Fruit fly (Drosophila melanogaster) whole organism, prepupa: ENCODE data around the gene Ns4.

ENCODE experiments used
- Blimp-1 ChIP-seq: fragments of 200-800 bp; sonication (Bioruptor generic); optimal IDR thresholded peaks from 3 replicates; lab custom pipeline; 2017; ENCODE audit warnings: missing biosample characterization, missing genetic modification characterization, mild to moderate bottlenecking, moderate library complexity, missing genetic modification reagents
- CG10669 ChIP-seq: fragments of 200-800 bp; sonication (Bioruptor generic); optimal IDR thresholded peaks from 3 replicates; lab custom pipeline; 2018; ENCODE audit warnings: missing biosample characterization, mild to moderate bottlenecking, missing genetic modification characterization, moderate library complexity
- CG11294 ChIP-seq: fragments of 200-800 bp; sonication (Bioruptor generic); IDR thresholded peaks from 2 replicates; pipeline ENCODE4 v1.3.6; 2022; ENCODE audit warnings: missing biosample characterization, missing genetic modification characterization
- CG11762 ChIP-seq: fragments of 200-800 bp; sonication (Bioruptor generic); optimal IDR thresholded peaks from 3 replicates; lab custom pipeline; 2016; ENCODE audit warnings: missing biosample characterization, missing genetic modification characterization; ENCODE audit not compliant: insufficient read depth
- CG11902 ChIP-seq: fragments of 200-800 bp; sonication (Bioruptor generic); optimal IDR thresholded peaks from 3 replicates; lab custom pipeline; 2016; ENCODE audit warnings: missing biosample characterization, missing genetic modification characterization
- CG15336 ChIP-seq: fragments of 200-800 bp; sonication (Bioruptor generic); IDR thresholded peaks from 2 replicates; pipeline ENCODE4 v1.3.6; 2022; ENCODE audit warnings: missing biosample characterization, missing genetic modification characterization
- CG1621 ChIP-seq: fragments of 200-800 bp; sonication (Bioruptor generic); optimal IDR thresholded peaks from 3 replicates; lab custom pipeline; 2018; ENCODE audit warnings: missing biosample characterization, mild to moderate bottlenecking, missing genetic modification characterization
- CG16779 ChIP-seq: fragments of 200-800 bp; sonication (Bioruptor generic); optimal IDR thresholded peaks from 3 replicates; lab custom pipeline; 2017; ENCODE audit warnings: missing biosample characterization, mild to moderate bottlenecking, missing genetic modification characterization
- CG3032 ChIP-seq: fragments of 200-800 bp; optimal IDR thresholded peaks from 2 replicates; lab custom pipeline; 2019; ENCODE audit warnings: missing biosample characterization, mild to moderate bottlenecking, missing genetic modification characterization, moderate library complexity
- CG31627 ChIP-seq: fragments of 200-800 bp; sonication (Bioruptor generic); optimal IDR thresholded peaks from 3 replicates; lab custom pipeline; 2016; ENCODE audit warnings: missing biosample characterization, missing genetic modification characterization
- CG32006 ChIP-seq: fragments of 200-800 bp; sonication (Bioruptor generic); optimal IDR thresholded peaks from 3 replicates; lab custom pipeline; 2017; ENCODE audit warnings: missing biosample characterization, mild to moderate bottlenecking, missing genetic modification characterization
- CG34406 ChIP-seq: fragments of 200-800 bp; sonication (Bioruptor generic); optimal IDR thresholded peaks from 3 replicates; lab custom pipeline; 2016; ENCODE audit warnings: missing biosample characterization, missing genetic modification characterization
- CG3919 ChIP-seq: fragments of 200-800 bp; sonication (Bioruptor generic); optimal IDR thresholded peaks from 3 replicates; lab custom pipeline; 2016; ENCODE audit warnings: missing biosample characterization, missing genetic modification characterization
- CG6163 ChIP-seq: fragments of 200-800 bp; sonication (Bioruptor generic); IDR thresholded peaks from 3 replicates; pipeline ENCODE4 v1.3.6; 2022; ENCODE audit warnings: missing biosample characterization, missing genetic modification characterization
- CG6792 ChIP-seq: fragments of 200-800 bp; sonication (Bioruptor generic); optimal IDR thresholded peaks from 3 replicates; lab custom pipeline; 2016; ENCODE audit warnings: missing biosample characterization, missing genetic modification characterization
- CG6854 ChIP-seq: fragments of 200-800 bp; sonication (Bioruptor generic); optimal IDR thresholded peaks from 2 replicates; lab custom pipeline; 2017; ENCODE audit warnings: missing biosample characterization, mild to moderate bottlenecking, missing genetic modification characterization
- CG8119 ChIP-seq: fragments of 200-800 bp; sonication (Bioruptor generic); IDR thresholded peaks from 3 replicates; pipeline ENCODE4 v1.3.6; 2022; ENCODE audit warnings: missing biosample characterization, missing genetic modification characterization
- CG8319 ChIP-seq: fragments of 200-800 bp; sonication (Bioruptor generic); optimal IDR thresholded peaks from 3 replicates; lab custom pipeline; 2016; ENCODE audit warnings: missing biosample characterization, missing genetic modification characterization
- CG8632 ChIP-seq: fragments of 200-800 bp; sonication (Bioruptor generic); optimal IDR thresholded peaks from 3 replicates; lab custom pipeline; 2016; ENCODE audit warnings: missing biosample characterization, missing genetic modification characterization
- CG9139 ChIP-seq: fragments of 200-800 bp; sonication (Bioruptor generic); optimal IDR thresholded peaks from 3 replicates; lab custom pipeline; 2017; ENCODE audit warnings: missing biosample characterization, mild to moderate bottlenecking, missing genetic modification characterization
- Eip75B ChIP-seq: fragments of 200-800 bp; sonication (Bioruptor generic); optimal IDR thresholded peaks from 3 replicates; lab custom pipeline; 2016; ENCODE audit warnings: missing biosample characterization, missing genetic modification characterization
- Eip78C ChIP-seq: fragments of 200-800 bp; sonication (Bioruptor generic); peaks from one replicate; lab custom pipeline; 2016; ENCODE audit warnings: missing biosample characterization, missing genetic modification characterization
- Eip93F ChIP-seq: fragments of 200-800 bp; sonication (Bioruptor generic); optimal IDR thresholded peaks from 2 replicates; lab custom pipeline; 2016; ENCODE audit warnings: missing biosample characterization, mild to moderate bottlenecking, missing genetic modification characterization
- Ets21C ChIP-seq: fragments of 200-800 bp; sonication (Bioruptor generic); optimal IDR thresholded peaks from 3 replicates; lab custom pipeline; 2016; ENCODE audit warnings: missing biosample characterization, missing genetic modification characterization
- Ets96B ChIP-seq: fragments of 200-800 bp; optimal IDR thresholded peaks from 2 replicates; lab custom pipeline; 2019; ENCODE audit warnings: missing biosample characterization, mild to moderate bottlenecking, missing genetic modification characterization, moderate library complexity
- Gug ChIP-seq: fragments of 200-800 bp; sonication (Bioruptor generic); IDR thresholded peaks from 2 replicates; pipeline ENCODE4 v1.3.6; 2022; ENCODE audit warnings: missing biosample characterization, missing genetic modification characterization
- Hr39 ChIP-seq: fragments of 200-800 bp; sonication (Bioruptor generic); optimal IDR thresholded peaks from 2 replicates; lab custom pipeline; 2016; ENCODE audit warnings: missing biosample characterization, missing genetic modification characterization
- Hr4 ChIP-seq: fragments of 200-800 bp; sonication (Bioruptor generic); optimal IDR thresholded peaks from 3 replicates; lab custom pipeline; 2016; ENCODE audit warnings: missing biosample characterization, missing genetic modification characterization
- Met ChIP-seq: fragments of 200-800 bp; sonication (Bioruptor generic); optimal IDR thresholded peaks from 3 replicates; lab custom pipeline; 2016; ENCODE audit warnings: missing biosample characterization, missing genetic modification characterization
- OdsH ChIP-seq: fragments of 200-800 bp; sonication (Bioruptor generic); optimal IDR thresholded peaks from 3 replicates; lab custom pipeline; 2016; ENCODE audit warnings: missing biosample characterization, missing genetic modification characterization
- Smox ChIP-seq: fragments of 200-800 bp; sonication (Bioruptor generic); optimal IDR thresholded peaks from 3 replicates; lab custom pipeline; 2016; ENCODE audit warnings: missing biosample characterization, missing genetic modification characterization
- Sox102F ChIP-seq: fragments of 200-800 bp; sonication (Bioruptor generic); optimal IDR thresholded peaks from 2 replicates; lab custom pipeline; 2016; ENCODE audit warnings: missing biosample characterization, mild to moderate bottlenecking, missing genetic modification characterization
- Sox14 ChIP-seq: fragments of 200-800 bp; sonication (Bioruptor generic); optimal IDR thresholded peaks from 3 replicates; lab custom pipeline; 2016; ENCODE audit warnings: missing biosample characterization, missing genetic modification characterization
- Sox15 ChIP-seq: fragments of 200-800 bp; sonication (Bioruptor generic); optimal IDR thresholded peaks from 3 replicates; lab custom pipeline; 2016; ENCODE audit warnings: missing biosample characterization, missing genetic modification characterization
- achi ChIP-seq: fragments of 200-800 bp; sonication (Bioruptor generic); optimal IDR thresholded peaks from 3 replicates; lab custom pipeline; 2016; ENCODE audit warnings: missing biosample characterization, missing genetic modification characterization
- acj6 ChIP-seq: fragments of 200-800 bp; sonication (Bioruptor generic); optimal IDR thresholded peaks from 3 replicates; lab custom pipeline; 2016; ENCODE audit warnings: missing biosample characterization, missing genetic modification characterization
- cyc ChIP-seq: fragments of 200-800 bp; sonication (Bioruptor generic); optimal IDR thresholded peaks from 3 replicates; lab custom pipeline; 2016; ENCODE audit warnings: missing biosample characterization, missing genetic modification characterization
- dac ChIP-seq: fragments of 200-800 bp; sonication (Bioruptor generic); optimal IDR thresholded peaks from 2 replicates; lab custom pipeline; 2017; ENCODE audit warnings: missing biosample characterization, mild to moderate bottlenecking, missing genetic modification characterization
- dsx ChIP-seq: fragments of 200-800 bp; optimal IDR thresholded peaks from 3 replicates; lab custom pipeline; 2019; ENCODE audit warnings: missing biosample characterization, mild to moderate bottlenecking, missing genetic modification characterization, moderate library complexity; ENCODE audit not compliant: poor library complexity, severe bottlenecking
- eg ChIP-seq: fragments of 200-800 bp; sonication (Bioruptor generic); IDR thresholded peaks from 3 replicates; pipeline ENCODE4 v1.3.6; 2022; ENCODE audit warnings: missing biosample characterization, missing genetic modification characterization
- esn ChIP-seq: fragments of 200-800 bp; sonication (Bioruptor generic); optimal IDR thresholded peaks from 2 replicates; lab custom pipeline; 2016; ENCODE audit warnings: missing biosample characterization, mild to moderate bottlenecking, missing genetic modification characterization, moderate library complexity
- fd59A ChIP-seq: fragments of 200-800 bp; sonication (Bioruptor generic); optimal IDR thresholded peaks from 2 replicates; lab custom pipeline; 2017; ENCODE audit warnings: missing biosample characterization, mild to moderate bottlenecking, missing genetic modification characterization, missing genetic modification reagents
- fd85E ChIP-seq: fragments of 200-800 bp; sonication (Bioruptor generic); optimal IDR thresholded peaks from 3 replicates; lab custom pipeline; 2016; ENCODE audit warnings: missing biosample characterization, missing genetic modification characterization
- fkh ChIP-seq: fragments of 200-800 bp; sonication (Bioruptor generic); optimal IDR thresholded peaks from 3 replicates; lab custom pipeline; 2017; ENCODE audit warnings: missing biosample characterization, mild to moderate bottlenecking, missing genetic modification characterization, moderate library complexity
- lz ChIP-seq: fragments of 200-800 bp; sonication (Bioruptor generic); optimal IDR thresholded peaks from 3 replicates; lab custom pipeline; 2016; ENCODE audit warnings: missing biosample characterization, missing genetic modification characterization
- net ChIP-seq: fragments of 200-800 bp; sonication (Bioruptor generic); optimal IDR thresholded peaks from 3 replicates; lab custom pipeline; 2016; ENCODE audit warnings: missing biosample characterization, missing genetic modification characterization
- pdm3 ChIP-seq: fragments of 200-800 bp; sonication (Bioruptor generic); optimal IDR thresholded peaks from 3 replicates; lab custom pipeline; 2016; ENCODE audit warnings: missing biosample characterization, missing genetic modification characterization
- salr ChIP-seq, 2 experiments: fragments of 200-800 bp; sonication (Bioruptor generic); optimal IDR thresholded peaks; 3 replicates each; lab custom pipeline; 2016 to 2018; ENCODE audit warnings: missing biosample characterization in 2 of 2, missing genetic modification characterization in 2 of 2, mild to moderate bottlenecking in 1 of 2
- spab ChIP-seq: fragments of 200-800 bp; sonication (Bioruptor generic); optimal IDR thresholded peaks from 2 replicates; lab custom pipeline; 2017; ENCODE audit warnings: missing biosample characterization, mild to moderate bottlenecking, missing genetic modification characterization, missing genetic modification reagents
- svp ChIP-seq: fragments of 200-800 bp; sonication (Bioruptor generic); peaks from one replicate; lab custom pipeline; 2016; ENCODE audit warnings: missing biosample characterization, missing genetic modification characterization
- topi ChIP-seq: fragments of 200-800 bp; sonication (Bioruptor generic); optimal IDR thresholded peaks from 3 replicates; lab custom pipeline; 2016; ENCODE audit warnings: missing biosample characterization, missing genetic modification characterization
- vri ChIP-seq: fragments of 200-800 bp; sonication (Bioruptor generic); optimal IDR thresholded peaks from 3 replicates; lab custom pipeline; 2016; ENCODE audit warnings: missing biosample characterization, mild to moderate bottlenecking, missing genetic modification characterization

The Ns4 gene

dm6 chr2L:20797515-20797847, 45.2 kb downstream of the Ns4 start, which contains the start of gene CG9328:
Gene CG9328 (plus strand): TSS chr2L:20797715.
- TF ChIP-seq CG6792 (GFP tag; lab: Kevin White, UChicago) (peak; percentile 22), CG31627 (GFP tag; lab: Kevin White, UChicago) (peak; percentile 54), fd59A (no peak), Sox102F (GFP tag; lab: Kevin White, UChicago) (peak; percentile 72), Ets21C (GFP tag; lab: Kevin White, UChicago) (peak; percentile 6), CG6854 (GFP tag; lab: Kevin White, UChicago) (peak; percentile 26), Sox15 (GFP tag; lab: Kevin White, UChicago) (no peak), CG11294 (GFP tag; lab: Robert Waterston, UW) (peak; percentile 18; the same call in 1 of the 2 replicates), Met (GFP tag; lab: Kevin White, UChicago) (peak; percentile 63), lz (peak; percentile 39), Blimp-1 (GFP tag; lab: Kevin White, UChicago) (no peak), spab (GFP tag; lab: Kevin White, UChicago) (peak; percentile 2), CG10669 (GFP tag; lab: Kevin White, UChicago) (peak; percentile 41), CG8119 (GFP tag; lab: Robert Waterston, UW) (no peak), CG1621 (tag; lab: Kevin White, UChicago) (peak; percentile 22), Hr39 (peak; percentile 40), Hr4 (peak; percentile 47), CG3919 (GFP tag; lab: Kevin White, UChicago) (peak; percentile 49), CG11762 (GFP tag; lab: Kevin White, UChicago) (peak; percentile 15), pdm3 (GFP tag; lab: Kevin White, UChicago) (peak; percentile 56), CG32006 (GFP tag; lab: Kevin White, UChicago) (no peak), net (peak; percentile 13), CG11902 (GFP tag; lab: Kevin White, UChicago) (no peak), CG9139 (GFP tag; lab: Kevin White, UChicago) (peak; percentile 15), Sox14 (GFP tag; lab: Kevin White, UChicago) (peak; percentile 0), CG34406 (GFP tag; lab: Kevin White, UChicago) (peak; percentile 31), esn (peak; percentile 51), fkh (GFP tag; lab: Kevin White, UChicago) (peak; percentile 18), achi (GFP tag; lab: Kevin White, UChicago) (no peak), CG8632 (no peak), CG3032 (tag; lab: Kevin White, UChicago) (peak; percentile 47), CG6163 (GFP tag; lab: Robert Waterston, UW) (peak; percentile 74), CG8319 (peak; percentile 2), Eip78C (GFP tag; lab: Kevin White, UChicago) (peak; percentile 83), Ets96B (tag; lab: Kevin White, UChicago) (peak; percentile 13), Eip75B (peak; percentile 58), Eip93F (GFP tag; lab: Kevin White, UChicago) (no peak), cyc (GFP tag; lab: Kevin White, UChicago) (peak; percentile 42), CG16779 (tag; lab: Kevin White, UChicago) (peak; percentile 34), dsx (GFP tag; lab: Kevin White, UChicago) (no peak), fd85E (GFP tag; lab: Kevin White, UChicago) (peak; percentile 50), eg (GFP tag; lab: Robert Waterston, UW) (no peak; the same call in 1 of the 3 replicates), acj6 (peak; percentile 36), OdsH (peak; percentile 50), Smox (GFP tag; lab: Kevin White, UChicago) (peak; percentile 62), topi (GFP tag; lab: Kevin White, UChicago) (peak; percentile 50), vri (GFP tag; lab: Kevin White, UChicago) (peak; percentile 39), salr (GFP tag; optimal IDR thresholded peaks at IDR 0.05; lab: Kevin White, UChicago) (peak in 1 of 2 experiments; percentile 13), CG15336 (GFP tag; lab: Robert Waterston, UW) (peak; percentile 22; the same call in 1 of the 2 replicates), dac (no peak), svp (peak; percentile 68), Gug (0 out of 2 replicates have a peak, but pooled peaks have one; percentile 25)
